ENCODE assay signal across 5 fruit fly cellular contexts in genomic region chr3R:5485295-5485718, dm6.
A peak's percentile ranks its signal among the peaks of the same experiment; 100 is the strongest.
TF ChIP-seq lines count a peak whose summit lies in the region.

TSS of gene CG31550 (plus strand) at chr3R:5485543.

- no peak for TF ChIP-seq CTCF in whole organism, embryonic (GFP tag; optimal IDR thresholded peaks at IDR 0.05; lab: Kevin White, UChicago)

TF ChIP-seq in whole organism, adult, 20 proteins besides CTCF, POLR2A, EP300 and RAD21 (continues in another document):
- peak; percentile 24 for TF ChIP-seq CG12768 (GFP tag; optimal IDR thresholded peaks at IDR 0.05; lab: Kevin White, UChicago)
- no peak for TF ChIP-seq toe (GFP tag; optimal IDR thresholded peaks at IDR 0.05; lab: Kevin White, UChicago)
- peak; percentile 47 for TF ChIP-seq CG33017 (tag; optimal IDR thresholded peaks at IDR 0.05; lab: Kevin White, UChicago)
- TF ChIP-seq CG14711 (tag; optimal IDR thresholded peaks at IDR 0.05; lab: Kevin White, UChicago): peak; percentile 71
- TF ChIP-seq Hr96 (GFP tag; optimal IDR thresholded peaks at IDR 0.05; lab: Kevin White, UChicago): no peak
- TF ChIP-seq CG1620 (GFP tag; optimal IDR thresholded peaks at IDR 0.05; lab: Kevin White, UChicago): peak; percentile 68
- TF ChIP-seq ovo (GFP tag; optimal IDR thresholded peaks at IDR 0.05; lab: Kevin White, UChicago): no peak
- no peak for TF ChIP-seq Mnt (GFP tag; optimal IDR thresholded peaks at IDR 0.05; lab: Kevin White, UChicago)
- TF ChIP-seq CG7045 (GFP tag; optimal IDR thresholded peaks at IDR 0.05; lab: Kevin White, UChicago): peak; percentile 46
- peak; percentile 70 for TF ChIP-seq CG7101 (tag; optimal IDR thresholded peaks at IDR 0.05; lab: Kevin White, UChicago)
- peak; percentile 8 for TF ChIP-seq tj (GFP tag; optimal IDR thresholded peaks at IDR 0.05; lab: Kevin White, UChicago)
- TF ChIP-seq Clk (GFP tag; optimal IDR thresholded peaks at IDR 0.05; lab: Kevin White, UChicago): no peak
- TF ChIP-seq cic (GFP tag; optimal IDR thresholded peaks at IDR 0.05; lab: Kevin White, UChicago): no peak
- TF ChIP-seq CG11617 (GFP tag; optimal IDR thresholded peaks at IDR 0.05; lab: Kevin White, UChicago): peak; percentile 53
- peak; percentile 27 for TF ChIP-seq bab1 (GFP tag; optimal IDR thresholded peaks at IDR 0.05; lab: Kevin White, UChicago)
- TF ChIP-seq Crg-1 (GFP tag; optimal IDR thresholded peaks at IDR 0.05; lab: Kevin White, UChicago): no peak
- TF ChIP-seq kay (GFP tag; lab: Kevin White, UChicago; ENCODE audit: borderline replicate concordance): no peak
- peak; percentile 44 for TF ChIP-seq CG5204 (GFP tag; optimal IDR thresholded peaks at IDR 0.05; lab: Kevin White, UChicago)

TF ChIP-seq in whole organism, embryonic, 481 proteins besides CTCF, POLR2A, EP300 and RAD21 (continues in another document):
- TF ChIP-seq pum (GFP tag; optimal IDR thresholded peaks at IDR 0.05; lab: Kevin White, UChicago): peak; percentile 19
- peak; percentile 62 for TF ChIP-seq CG8388 (GFP tag; optimal IDR thresholded peaks at IDR 0.05; lab: Kevin White, UChicago)
- TF ChIP-seq ato (GFP tag; IDR thresholded peaks at IDR 0.05; lab: Robert Waterston, UW; ENCODE audit: partially characterized antibody): no peak
- TF ChIP-seq CG15514 (GFP tag; optimal IDR thresholded peaks at IDR 0.05; lab: Kevin White, UChicago): peak; percentile 44
- TF ChIP-seq Six4 (GFP tag; optimal IDR thresholded peaks at IDR 0.05; lab: Kevin White, UChicago): peak; percentile 43
- TF ChIP-seq Rx (GFP tag; IDR thresholded peaks at IDR 0.05; lab: Robert Waterston, UW): peak; percentile 16; the same call in 1 of the 2 replicates
- TF ChIP-seq Meics (GFP tag; optimal IDR thresholded peaks at IDR 0.05; lab: Kevin White, UChicago): peak; percentile 67
- TF ChIP-seq CG31224 (GFP tag; IDR thresholded peaks at IDR 0.05; lab: Robert Waterston, UW): peak; percentile 71
- no peak; the same call in 1 of the 2 replicates for TF ChIP-seq stc (GFP tag; IDR thresholded peaks at IDR 0.05; lab: Robert Waterston, UW)
- TF ChIP-seq Eip74EF (GFP tag; optimal IDR thresholded peaks at IDR 0.05; lab: Kevin White, UChicago): no peak
- TF ChIP-seq eyg (GFP tag; optimal IDR thresholded peaks at IDR 0.05; lab: Kevin White, UChicago): no peak
- no peak for TF ChIP-seq Doc3 (GFP tag; IDR thresholded peaks at IDR 0.05; lab: Robert Waterston, UW; ENCODE audit: partially characterized antibody)
- TF ChIP-seq zen (tag; optimal IDR thresholded peaks at IDR 0.05; lab: Kevin White, UChicago): peak; percentile 64
- TF ChIP-seq cas (GFP tag; IDR thresholded peaks at IDR 0.05; lab: Robert Waterston, UW): peak; percentile 57; the same call in 1 of the 2 replicates
- TF ChIP-seq pros (GFP tag; optimal IDR thresholded peaks at IDR 0.05; lab: Kevin White, UChicago): no peak
- no peak for TF ChIP-seq Hmx (GFP tag; optimal IDR thresholded peaks at IDR 0.05; lab: Kevin White, UChicago)
- TF ChIP-seq CG9215 (GFP tag; IDR thresholded peaks at IDR 0.05; lab: Robert Waterston, UW): peak; percentile 54; the same call in 1 of the 2 replicates
- TF ChIP-seq CG7556 (GFP tag; optimal IDR thresholded peaks at IDR 0.05; lab: Kevin White, UChicago): peak; percentile 55

TF ChIP-seq in whole organism, prepupa, 60 proteins besides CTCF, POLR2A, EP300 and RAD21 (continues in another document):
- TF ChIP-seq Hr39 (GFP tag; optimal IDR thresholded peaks at IDR 0.05; lab: Kevin White, UChicago): peak; percentile 55
- TF ChIP-seq CG6163 (GFP tag; IDR thresholded peaks at IDR 0.05; lab: Robert Waterston, UW): peak; percentile 52; the same call in 1 of the 3 replicates
- peak; percentile 14 for TF ChIP-seq CG6854 (GFP tag; optimal IDR thresholded peaks at IDR 0.05; lab: Kevin White, UChicago)
- peak; percentile 69 for TF ChIP-seq CG3032 (tag; optimal IDR thresholded peaks at IDR 0.05; lab: Kevin White, UChicago)
- peak; percentile 28 for TF ChIP-seq CG11902 (GFP tag; optimal IDR thresholded peaks at IDR 0.05; lab: Kevin White, UChicago)
- TF ChIP-seq acj6 (GFP tag; optimal IDR thresholded peaks at IDR 0.05; lab: Kevin White, UChicago): peak; percentile 58
- no peak for TF ChIP-seq CG11762 (GFP tag; optimal IDR thresholded peaks at IDR 0.05; lab: Kevin White, UChicago; ENCODE audit: insufficient read depth)
- TF ChIP-seq CG7368 (GFP tag; optimal IDR thresholded peaks at IDR 0.05; lab: Kevin White, UChicago): no peak
- TF ChIP-seq Sox102F (GFP tag; optimal IDR thresholded peaks at IDR 0.05; lab: Kevin White, UChicago): no peak
- TF ChIP-seq dac (GFP tag; optimal IDR thresholded peaks at IDR 0.05; lab: Kevin White, UChicago): no peak
- no peak for TF ChIP-seq Eip93F (GFP tag; optimal IDR thresholded peaks at IDR 0.05; lab: Kevin White, UChicago)
- TF ChIP-seq Sox15 (GFP tag; optimal IDR thresholded peaks at IDR 0.05; lab: Kevin White, UChicago): peak; percentile 39
- TF ChIP-seq Met (GFP tag; optimal IDR thresholded peaks at IDR 0.05; lab: Kevin White, UChicago): no peak
- TF ChIP-seq Hr4 (GFP tag; optimal IDR thresholded peaks at IDR 0.05; lab: Kevin White, UChicago): no peak
- TF ChIP-seq CG3919 (GFP tag; optimal IDR thresholded peaks at IDR 0.05; lab: Kevin White, UChicago): no peak
- peak; percentile 66 for TF ChIP-seq eg (GFP tag; IDR thresholded peaks at IDR 0.05; lab: Robert Waterston, UW)
- no peak for TF ChIP-seq achi (GFP tag; optimal IDR thresholded peaks at IDR 0.05; lab: Kevin White, UChicago)
- TF ChIP-seq cyc (GFP tag; optimal IDR thresholded peaks at IDR 0.05; lab: Kevin White, UChicago): peak; percentile 58
- no peak for TF ChIP-seq fd85E (GFP tag; optimal IDR thresholded peaks at IDR 0.05; lab: Kevin White, UChicago)
- TF ChIP-seq CG4318 (GFP tag; optimal IDR thresholded peaks at IDR 0.05; lab: Kevin White, UChicago): no peak

TF ChIP-seq in whole organism, pupa, 21 proteins besides CTCF, POLR2A, EP300 and RAD21:
- TF ChIP-seq gl (tag; optimal IDR thresholded peaks at IDR 0.05; lab: Kevin White, UChicago): no peak
- peak; percentile 69; the same call in 2 of the 3 replicates for TF ChIP-seq CG4496 (GFP tag; IDR thresholded peaks at IDR 0.05; lab: Robert Waterston, UW)
- TF ChIP-seq CG9948 (tag; optimal IDR thresholded peaks at IDR 0.05; lab: Kevin White, UChicago): peak; percentile 56
- TF ChIP-seq EcR (GFP tag; optimal IDR thresholded peaks at IDR 0.05; lab: Kevin White, UChicago): no peak
- TF ChIP-seq CG17806 (tag; optimal IDR thresholded peaks at IDR 0.05; lab: Kevin White, UChicago): no peak
- no peak for TF ChIP-seq CG8159 (tag; optimal IDR thresholded peaks at IDR 0.05; lab: Kevin White, UChicago)
- no peak for TF ChIP-seq Pif1A (GFP tag; optimal IDR thresholded peaks at IDR 0.05; lab: Kevin White, UChicago)
- no peak for TF ChIP-seq D1 (tag; optimal IDR thresholded peaks at IDR 0.05; lab: Kevin White, UChicago)
- TF ChIP-seq fd96Ca (GFP tag; IDR thresholded peaks at IDR 0.05; lab: Robert Waterston, UW): no peak
- peak; percentile 55; the same call in 1 of the 2 replicates for TF ChIP-seq Ets98B (GFP tag; IDR thresholded peaks at IDR 0.05; lab: Robert Waterston, UW)
- peak; percentile 71 for TF ChIP-seq CG15710 (tag; optimal IDR thresholded peaks at IDR 0.05; lab: Kevin White, UChicago)
- TF ChIP-seq CG13204 (GFP tag; optimal IDR thresholded peaks at IDR 0.05; lab: Kevin White, UChicago): no peak
- no peak for TF ChIP-seq Pif1B (GFP tag; optimal IDR thresholded peaks at IDR 0.05; lab: Kevin White, UChicago)
- TF ChIP-seq CG8301 (tag; optimal IDR thresholded peaks at IDR 0.05; lab: Kevin White, UChicago): no peak
- peak; percentile 68 for TF ChIP-seq CG32121 (GFP tag; IDR thresholded peaks at IDR 0.05; lab: Robert Waterston, UW)

TF ChIP-seq in whole organism, wandering third instar larva, 38 proteins besides CTCF, POLR2A, EP300 and RAD21:
- TF ChIP-seq Vsx2 (GFP tag; optimal IDR thresholded peaks at IDR 0.05; lab: Kevin White, UChicago; ENCODE audit: partially characterized antibody): peak; percentile 59
- TF ChIP-seq foxo (GFP tag; optimal IDR thresholded peaks at IDR 0.05; lab: Kevin White, UChicago): peak in 1 of 2 experiments; percentile 70
- TF ChIP-seq Rel (GFP tag; optimal IDR thresholded peaks at IDR 0.05; lab: Kevin White, UChicago): no peak
- peak; percentile 32 for TF ChIP-seq Rel (tag; optimal IDR thresholded peaks at IDR 0.05; lab: Kevin White, UChicago)
- TF ChIP-seq Dif (GFP tag; optimal IDR thresholded peaks at IDR 0.05; lab: Kevin White, UChicago; ENCODE audit: partially characterized antibody): no peak
- TF ChIP-seq dsf (GFP tag; optimal IDR thresholded peaks at IDR 0.05; lab: Kevin White, UChicago; ENCODE audit: borderline replicate concordance): no peak
- TF ChIP-seq rgr (GFP tag; optimal IDR thresholded peaks at IDR 0.05; lab: Kevin White, UChicago): peak; percentile 74
- no peak for TF ChIP-seq Dfd (GFP tag; optimal IDR thresholded peaks at IDR 0.05; lab: Kevin White, UChicago)
- TF ChIP-seq sv (GFP tag; optimal IDR thresholded peaks at IDR 0.05; lab: Kevin White, UChicago): no peak
- TF ChIP-seq psq (GFP tag; optimal IDR thresholded peaks at IDR 0.05; lab: Kevin White, UChicago): peak; percentile 36
- peak; percentile 36 for TF ChIP-seq ey (GFP tag; optimal IDR thresholded peaks at IDR 0.05; lab: Kevin White, UChicago)
- peak; percentile 45 for TF ChIP-seq OdsH (GFP tag; optimal IDR thresholded peaks at IDR 0.05; lab: Kevin White, UChicago)
- TF ChIP-seq HLH106 (tag; optimal IDR thresholded peaks at IDR 0.05; lab: Kevin White, UChicago): peak; percentile 76
- no peak for TF ChIP-seq GATAd (GFP tag; optimal IDR thresholded peaks at IDR 0.05; lab: Kevin White, UChicago)
- TF ChIP-seq brk (GFP tag; optimal IDR thresholded peaks at IDR 0.05; lab: Kevin White, UChicago): no peak
- TF ChIP-seq N (GFP tag; optimal IDR thresholded peaks at IDR 0.05; lab: Kevin White, UChicago): no peak
- TF ChIP-seq Hr83 (GFP tag; optimal IDR thresholded peaks at IDR 0.05; lab: Kevin White, UChicago; ENCODE audit: poor library complexity, severe bottlenecking): peak; percentile 81
- peak; percentile 64 for TF ChIP-seq h (GFP tag; optimal IDR thresholded peaks at IDR 0.05; lab: Kevin White, UChicago)
- peak; percentile 67 for TF ChIP-seq Sp1 (GFP tag; optimal IDR thresholded peaks at IDR 0.05; lab: Kevin White, UChicago)
- TF ChIP-seq CG9705 (GFP tag; optimal IDR thresholded peaks at IDR 0.05; lab: Kevin White, UChicago): peak; percentile 6
